Worm (Caenorhabditis elegans): ENCODE measurements around the gene afmd-1.

The afmd-1 gene

DNA sequence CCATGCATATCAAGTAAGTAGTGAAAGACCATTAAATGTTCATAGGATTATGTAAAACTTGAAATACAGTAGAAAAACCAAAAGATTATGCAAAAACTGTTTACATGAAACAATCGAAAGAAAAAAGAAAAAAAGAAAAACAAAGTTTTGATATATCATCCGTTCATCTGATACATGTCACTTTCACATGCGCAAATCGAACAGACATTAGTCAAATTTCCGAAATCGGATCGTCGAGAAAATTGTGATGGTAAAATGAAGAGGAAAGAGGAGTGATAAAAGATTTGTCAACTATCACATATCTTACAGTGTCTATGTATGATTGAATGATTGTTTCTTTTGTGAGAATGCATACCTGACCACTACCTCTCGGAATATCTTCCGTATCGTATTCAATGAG, 35.1 kb upstream of the afmd-1 start:
- TF ChIP-seq nhr-28 (tag; optimal IDR thresholded peaks at IDR 0.05) (no peak), elt-3 (tag; optimal IDR thresholded peaks at IDR 0.05) (no peak), lsy-2 (tag; optimal IDR thresholded peaks at IDR 0.05) (no peak), zip-8 (tag; optimal IDR thresholded peaks at IDR 0.05) (no peak), bed-3 (GFP tag; optimal IDR thresholded peaks at IDR 0.05) (no peak), lin-13 (tag; optimal IDR thresholded peaks at IDR 0.05) (no peak), mab-5 (tag; optimal IDR thresholded peaks at IDR 0.05) (no peak), snpc-4 (tag; optimal IDR thresholded peaks at IDR 0.05) (no peak), tbx-8 (GFP tag; optimal IDR thresholded peaks at IDR 0.05) (no peak), drap-1 (GFP tag; optimal IDR thresholded peaks at IDR 0.05) (no peak), ham-2 (GFP tag; optimal IDR thresholded peaks at IDR 0.05) (no peak), unc-62 (GFP tag; optimal IDR thresholded peaks at IDR 0.05) (no peak), blmp-1 (tag; optimal IDR thresholded peaks at IDR 0.05) (no peak), hlh-1 (tag; optimal IDR thresholded peaks at IDR 0.05) (no peak), nhr-12 (tag; optimal IDR thresholded peaks at IDR 0.05) (no peak), ceh-43 (GFP tag; optimal IDR thresholded peaks at IDR 0.05) (no peak), nhr-2 (tag; optimal IDR thresholded peaks at IDR 0.05) (no peak), ztf-11 (tag; optimal IDR thresholded peaks at IDR 0.05) (no peak), flh-1 (GFP tag; optimal IDR thresholded peaks at IDR 0.05) (no peak)

DNA sequence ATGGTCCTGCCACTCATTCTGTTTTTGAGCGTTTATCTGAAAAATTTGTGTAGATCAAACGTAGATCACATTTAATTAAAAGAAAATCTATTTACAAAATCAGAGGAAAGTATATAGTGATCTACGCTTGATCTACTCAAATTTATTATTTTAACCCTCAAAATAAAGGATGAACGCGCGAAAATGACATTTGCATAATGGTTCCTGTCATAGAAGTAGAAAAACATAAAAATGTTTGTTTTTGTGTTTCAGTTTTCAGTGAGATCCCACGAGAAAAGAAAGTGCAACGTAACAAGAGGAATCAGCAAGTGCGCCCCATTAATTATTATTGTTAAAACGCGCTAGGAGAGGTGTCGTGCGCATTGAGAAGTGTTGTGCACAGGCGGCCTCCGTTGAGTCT, 32.7 kb upstream of the afmd-1 start:
- TF ChIP-seq snpc-4 (tag; optimal IDR thresholded peaks at IDR 0.05): no peak
- TF ChIP-seq tbx-8 (GFP tag; optimal IDR thresholded peaks at IDR 0.05): no peak
- no peak for TF ChIP-seq ceh-43 (GFP tag; optimal IDR thresholded peaks at IDR 0.05)
- no peak for TF ChIP-seq lsy-2 (tag; optimal IDR thresholded peaks at IDR 0.05)
- no peak for TF ChIP-seq flh-1 (GFP tag; optimal IDR thresholded peaks at IDR 0.05)
- TF ChIP-seq hlh-1 (tag; optimal IDR thresholded peaks at IDR 0.05): no peak
- no peak for TF ChIP-seq M03D4.4 (tag; optimal IDR thresholded peaks at IDR 0.05)
- no peak for TF ChIP-seq mls-2 (tag; optimal IDR thresholded peaks at IDR 0.05)
- TF ChIP-seq drap-1 (GFP tag; optimal IDR thresholded peaks at IDR 0.05): no peak
- TF ChIP-seq cnd-1 (tag; optimal IDR thresholded peaks at IDR 0.05): no peak
- no peak for TF ChIP-seq nhr-237 (tag; optimal IDR thresholded peaks at IDR 0.05)
- TF ChIP-seq mab-5 (tag; optimal IDR thresholded peaks at IDR 0.05): no peak
- no peak for TF ChIP-seq nhr-28 (tag; optimal IDR thresholded peaks at IDR 0.05)
- no peak for TF ChIP-seq nhr-12 (tag; optimal IDR thresholded peaks at IDR 0.05)

ce11 chrIV:7212769-7213168, 31.3 kb upstream of the afmd-1 start:
- TF ChIP-seq flh-1 (GFP tag; optimal IDR thresholded peaks at IDR 0.05) (no peak), tbx-8 (GFP tag; optimal IDR thresholded peaks at IDR 0.05) (no peak), lin-32 (GFP tag; optimal IDR thresholded peaks at IDR 0.05) (no peak), ceh-43 (GFP tag; optimal IDR thresholded peaks at IDR 0.05) (no peak), lsy-2 (tag; optimal IDR thresholded peaks at IDR 0.05) (no peak), lin-13 (tag; optimal IDR thresholded peaks at IDR 0.05) (no peak), nhr-2 (tag; optimal IDR thresholded peaks at IDR 0.05) (no peak), ceh-83 (GFP tag; optimal IDR thresholded peaks at IDR 0.05) (no peak), drap-1 (GFP tag; optimal IDR thresholded peaks at IDR 0.05) (no peak), unc-39 (tag; optimal IDR thresholded peaks at IDR 0.05) (no peak), zip-8 (tag; optimal IDR thresholded peaks at IDR 0.05) (no peak), elt-1 (tag; optimal IDR thresholded peaks at IDR 0.05; ENCODE audit: borderline replicate concordance, insufficient read depth) (no peak), mls-2 (tag; optimal IDR thresholded peaks at IDR 0.05) (no peak), bed-3 (GFP tag; optimal IDR thresholded peaks at IDR 0.05) (no peak)

ce11 chrIV:7216210-7216609, 27.8 kb upstream of the afmd-1 start:
- no peak for TF ChIP-seq pha-4 (tag; optimal IDR thresholded peaks at IDR 0.05)
- TF ChIP-seq ztf-11 (tag; optimal IDR thresholded peaks at IDR 0.05): no peak
- no peak for TF ChIP-seq mep-1 (tag; optimal IDR thresholded peaks at IDR 0.05)
- TF ChIP-seq tbx-8 (GFP tag; optimal IDR thresholded peaks at IDR 0.05): no peak
- TF ChIP-seq sptf-1 (tag; optimal IDR thresholded peaks at IDR 0.05): no peak
- TF ChIP-seq unc-120 (tag; optimal IDR thresholded peaks at IDR 0.05; ENCODE audit: poor library complexity, severe bottlenecking): no peak
- no peak for TF ChIP-seq M03D4.4 (tag; optimal IDR thresholded peaks at IDR 0.05)
- TF ChIP-seq blmp-1 (tag; optimal IDR thresholded peaks at IDR 0.05): no peak

ce11 chrIV:7219398-7220087, 24.5 kb upstream of the afmd-1 start, which contains the start of the genes glb-23 and R13A1.1:
TSS of gene glb-23 (minus strand) at chrIV:7219498.
TSS of gene R13A1.1 (plus strand) at chrIV:7220037.
- no peak for TF ChIP-seq lin-13 (tag; optimal IDR thresholded peaks at IDR 0.05)
- no peak for TF ChIP-seq ceh-43 (GFP tag; optimal IDR thresholded peaks at IDR 0.05)
- TF ChIP-seq nhr-12 (tag; optimal IDR thresholded peaks at IDR 0.05): no peak
- no peak for TF ChIP-seq tbx-8 (GFP tag; optimal IDR thresholded peaks at IDR 0.05)
- no peak for TF ChIP-seq flh-1 (GFP tag; optimal IDR thresholded peaks at IDR 0.05)
- TF ChIP-seq unc-39 (tag; optimal IDR thresholded peaks at IDR 0.05): no peak
- TF ChIP-seq lsy-2 (tag; optimal IDR thresholded peaks at IDR 0.05): no peak

All from whole organism, mixed stage, embryonic.